Fruit fly (Drosophila melanogaster): ENCODE data around the gene Gr93d.

DNA sequence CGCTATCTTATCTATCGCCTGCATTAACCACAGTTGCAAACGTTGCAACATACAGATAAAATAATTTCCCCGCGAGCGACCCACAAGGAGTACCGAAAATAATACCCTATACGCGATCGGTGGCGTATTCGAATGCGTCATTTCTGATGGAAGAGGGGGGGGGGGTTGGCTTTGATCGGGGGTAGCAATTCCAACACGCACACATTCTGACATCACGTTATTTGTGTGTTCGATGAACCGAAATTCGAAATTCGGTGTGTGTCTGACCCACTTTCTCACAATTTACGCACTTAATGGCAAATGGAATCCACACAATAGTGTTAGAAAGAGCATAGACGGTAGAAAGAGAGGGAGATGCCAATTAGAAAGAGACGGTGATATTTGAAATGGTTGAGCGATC, 9.8 kb downstream of the Gr93d start:
- TF ChIP-seq CG8478 (optimal IDR thresholded peaks at IDR 0.05), result no peak
- no peak for TF ChIP-seq CTCF (optimal IDR thresholded peaks at IDR 0.05)
